Fruit fly (Drosophila melanogaster): ENCODE data around the gene CG14834.
A peak's percentile ranks its signal among the peaks of the same experiment; 100 is the strongest.

CG14834 gene

dm6 chr3L:7361095-7361522 is 14.2 kb upstream of the CG14834 start (continued):
- TF ChIP-seq dan (GFP tag; IDR thresholded peaks at IDR 0.05) (no peak), CG2712 (tag; optimal IDR thresholded peaks at IDR 0.05) (no peak), CG7745 (tag; optimal IDR thresholded peaks at IDR 0.05) (no peak), vfl (GFP tag; optimal IDR thresholded peaks at IDR 0.05) (no peak), Trl (optimal IDR thresholded peaks at IDR 0.05) (peak; percentile 45 to 57), Trl (GFP tag; optimal IDR thresholded peaks at IDR 0.05) (no peak), amos (GFP tag; IDR thresholded peaks at IDR 0.05; ENCODE audit: partially characterized antibody) (no peak), CG12299 (tag; optimal IDR thresholded peaks at IDR 0.05) (no peak), lmd (GFP tag; IDR thresholded peaks at IDR 0.05) (no peak), ftz-f1 (GFP tag; optimal IDR thresholded peaks at IDR 0.05) (no peak), CG12659 (GFP tag; optimal IDR thresholded peaks at IDR 0.05) (no peak), Rfx (GFP tag; IDR thresholded peaks at IDR 0.05) (0 out of 2 replicates have a peak, but pooled peaks have one; percentile 25), sr (GFP tag; IDR thresholded peaks at IDR 0.05) (no peak), CG4424 (GFP tag; optimal IDR thresholded peaks at IDR 0.05) (no peak), Poxn (GFP tag; IDR thresholded peaks at IDR 0.05) (no peak), gro (GFP tag; optimal IDR thresholded peaks at IDR 0.05) (peak; percentile 40), CG10209 (GFP tag; optimal IDR thresholded peaks at IDR 0.05) (no peak), CG7271 (tag; optimal IDR thresholded peaks at IDR 0.05) (no peak), chif (GFP tag; optimal IDR thresholded peaks at IDR 0.05) (no peak), CG5245 (GFP tag; optimal IDR thresholded peaks at IDR 0.05) (peak; percentile 2), CG12744 (GFP tag; optimal IDR thresholded peaks at IDR 0.05) (no peak), Fer2 (tag; optimal IDR thresholded peaks at IDR 0.05) (no peak), Dref (GFP tag; IDR thresholded peaks at IDR 0.05) (no peak), zfh2 (GFP tag; optimal IDR thresholded peaks at IDR 0.05) (no peak), Stat92E (GFP tag; optimal IDR thresholded peaks at IDR 0.05) (no peak), CG12071 (GFP tag; optimal IDR thresholded peaks at IDR 0.05) (peak; percentile 76), CG6683 (GFP tag; optimal IDR thresholded peaks at IDR 0.05) (no peak), CG12769 (tag; optimal IDR thresholded peaks at IDR 0.05) (peak; percentile 51), her (GFP tag; optimal IDR thresholded peaks at IDR 0.05) (no peak), sug (tag; optimal IDR thresholded peaks at IDR 0.05) (no peak), nerfin-1 (tag; optimal IDR thresholded peaks at IDR 0.05) (peak; percentile 53), eve (GFP tag; optimal IDR thresholded peaks at IDR 0.05) (no peak), dpn (GFP tag; optimal IDR thresholded peaks at IDR 0.05) (no peak), CG2116 (GFP tag; optimal IDR thresholded peaks at IDR 0.05) (no peak), jing (GFP tag; optimal IDR thresholded peaks at IDR 0.05) (no peak), Doc3 (GFP tag; IDR thresholded peaks at IDR 0.05; ENCODE audit: partially characterized antibody) (no peak), MTF-1 (GFP tag; optimal IDR thresholded peaks at IDR 0.05; ENCODE audit: borderline replicate concordance) (no peak), CG10979 (tag; optimal IDR thresholded peaks at IDR 0.05) (peak; percentile 0), CG1603 (tag; optimal IDR thresholded peaks at IDR 0.05) (peak; percentile 2), corto (GFP tag; optimal IDR thresholded peaks at IDR 0.05) (no peak), Xrp1 (GFP tag; IDR thresholded peaks at IDR 0.05) (0 out of 2 replicates have a peak, but pooled peaks have one; percentile 28), CHES-1-like (GFP tag; optimal IDR thresholded peaks at IDR 0.05) (no peak), pum (GFP tag; optimal IDR thresholded peaks at IDR 0.05) (no peak), Jarid2 (GFP tag; optimal IDR thresholded peaks at IDR 0.05) (no peak), pan (optimal IDR thresholded peaks at IDR 0.05) (no peak), pan (GFP tag; optimal IDR thresholded peaks at IDR 0.05 in 1 of 2, IDR thresholded peaks at IDR 0.05 in 1 of 2) (peak in 1 of 2 experiments; percentile 56), fd3F (GFP tag; optimal IDR thresholded peaks at IDR 0.05) (no peak), CG3726 (GFP tag; IDR thresholded peaks at IDR 0.05) (no peak), mirr (GFP tag; optimal IDR thresholded peaks at IDR 0.05) (peak; percentile 23), CG3847 (GFP tag; IDR thresholded peaks at IDR 0.05) (no peak), NC2β (GFP tag; optimal IDR thresholded peaks at IDR 0.05) (no peak)
